Worm (Caenorhabditis elegans) whole organism, late embryonic: ENCODE data around the gene fbxa-112.

Experiments
- pag-3 ChIP-seq: sonication (generic microtip); optimal IDR thresholded peaks from 2 replicates; lab custom pipeline; 2016; ENCODE audit warnings: missing compliant biosample characterization, missing genetic modification characterization, borderline replicate concordance
- pqm-1 ChIP-seq: sonication (generic microtip); optimal IDR thresholded peaks from 2 replicates; lab custom pipeline; 2016; ENCODE audit warnings: missing genetic modification characterization, missing compliant biosample characterization
- sox-4 ChIP-seq: sonication (generic microtip); optimal IDR thresholded peaks from 2 replicates; lab custom pipeline; 2017; ENCODE audit warnings: mild to moderate bottlenecking, missing genetic modification characterization, inconsistent platforms, missing compliant biosample characterization

ce11 chrV:16910864-16911263 lies 37.0 kb downstream of the fbxa-112 start:
- TF ChIP-seq sox-4 (tag; lab: Kevin White, UChicago) (no peak), pag-3 (tag; lab: Kevin White, UChicago) (no peak), pqm-1 (tag; lab: Kevin White, UChicago) (no peak)
